Worm (Caenorhabditis elegans): ENCODE data around the gene F45E4.5.

- no peak for TF ChIP-seq him-1 (tag; optimal IDR thresholded peaks at IDR 0.05)
- TF ChIP-seq dao-5 (tag; optimal IDR thresholded peaks at IDR 0.05): no peak
These were observed 40.2 kb downstream of the F45E4.5 start, which contains the start of gene cla-1 for ce11 chrIV:7588631-7589030.
